Worm (Caenorhabditis elegans): ENCODE data around the gene drr-2.

DNA sequence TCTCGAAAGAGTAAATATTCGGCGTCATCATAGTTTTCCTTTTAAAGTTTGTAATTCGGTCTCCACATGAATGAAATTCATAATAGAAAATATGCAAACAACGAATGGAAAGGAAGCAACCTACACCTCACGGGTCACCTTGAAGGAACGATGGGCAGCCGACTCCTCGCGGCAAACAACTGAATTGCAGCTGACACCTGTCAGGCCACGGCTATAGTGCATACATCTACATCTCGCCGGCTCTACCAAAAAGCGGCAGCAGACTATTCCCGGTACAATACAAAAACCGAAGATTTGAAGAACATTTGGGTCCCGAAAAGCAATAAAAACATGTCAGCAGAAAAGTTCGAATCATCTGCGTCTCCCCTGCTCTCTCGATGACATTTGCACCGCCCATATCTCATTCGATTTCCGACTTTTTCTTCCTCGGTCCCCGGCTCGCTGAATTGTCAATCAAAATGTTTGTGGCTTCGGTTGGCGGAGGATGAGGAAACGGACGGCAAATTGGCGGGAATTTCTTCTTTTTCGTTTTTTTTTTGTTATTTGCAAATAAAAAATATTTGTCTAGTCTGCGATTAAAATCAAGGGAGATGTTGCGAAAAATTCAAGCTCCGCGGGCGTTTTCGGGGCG lies 7.5 kb downstream of the drr-2 start:
- no peak for TF ChIP-seq unc-62 (GFP tag; optimal IDR thresholded peaks at IDR 0.05)
- no peak for TF ChIP-seq ets-4 (GFP tag; optimal IDR thresholded peaks at IDR 0.05)
- no peak for TF ChIP-seq let-607 (tag; optimal IDR thresholded peaks at IDR 0.05)
- TF ChIP-seq B0336.3 (GFP tag; IDR thresholded peaks at IDR 0.05): no peak
- TF ChIP-seq mcd-1 (GFP tag; IDR thresholded peaks at IDR 0.05): no peak
- no peak for TF ChIP-seq F22D6.2 (tag; optimal IDR thresholded peaks at IDR 0.05)
- TF ChIP-seq C17E4.6 (GFP tag; IDR thresholded peaks at IDR 0.05): no peak
